Fruit fly (Drosophila melanogaster) whole organism: Measurements from ENCODE around the gene CG11168.

Experiments used
- CG8478 ChIP-seq: fragments of >200 bp; optimal IDR thresholded peaks from 2 replicates; lab custom pipeline; 2018; ENCODE audit warnings: inconsistent platforms
- Dll ChIP-seq: fragments of >200 bp; optimal IDR thresholded peaks from 2 replicates; lab custom pipeline; 2017
- EcR ChIP-seq, 2 experiments: fragments of >200 bp; optimal IDR thresholded peaks; 2 replicates each; lab custom pipeline; 2017; ENCODE audit warnings: missing biosample characterization in 2 of 2, missing genetic modification characterization in 2 of 2, missing genetic modification reagents in 2 of 2
- pan ChIP-seq: fragments of >200 bp; optimal IDR thresholded peaks from 2 replicates; lab custom pipeline; 2017
- psq ChIP-seq: fragments of >200 bp; optimal IDR thresholded peaks from 2 replicates; lab custom pipeline; 2017
- usp ChIP-seq: fragments of >200 bp; optimal IDR thresholded peaks from 2 replicates; lab custom pipeline; 2017; ENCODE audit warnings: missing biosample characterization, missing genetic modification characterization, mixed read lengths

dm6 chr3R:24966578-24966977, 48.7 kb downstream of the CG11168 start:
- TF ChIP-seq EcR (GFP tag; optimal IDR thresholded peaks at IDR 0.05; lab: Kevin White, UChicago) (no peak), usp (GFP tag; lab: Kevin White, UChicago) (no peak), Dll (lab: Kevin White, UChicago) (no peak), psq (lab: Kevin White, UChicago) (no peak), CG8478 (lab: Kevin White, UChicago) (no peak), pan (no peak)
